Worm (Caenorhabditis elegans) whole organism, L4 larva: ENCODE measurements around the gene srx-112.

Source experiments
- F10B5.3 ChIP-seq: sonication (generic microtip); optimal IDR thresholded peaks from 2 replicates; lab custom pipeline; 2016; ENCODE audit warnings: mild to moderate bottlenecking, missing genetic modification characterization, missing compliant biosample characterization
- F26F4.8 ChIP-seq: fragments of 200-800 bp; sonication (Bioruptor generic); conservative IDR thresholded peaks from 2 replicates; pipeline ENCODE4 v1.3.6; 2022; ENCODE audit warnings: missing genetic modification characterization, missing compliant biosample characterization
- F49E8.2 ChIP-seq: sonication (generic microtip); optimal IDR thresholded peaks from 2 replicates; lab custom pipeline; 2016; ENCODE audit warnings: missing compliant biosample characterization, mild to moderate bottlenecking, missing genetic modification characterization, borderline replicate concordance
- T20F7.1 ChIP-seq: fragments of 200-800 bp; sonication (Bioruptor generic); optimal IDR thresholded peaks from 2 replicates; lab custom pipeline; 2018; ENCODE audit warnings: mild to moderate bottlenecking, missing genetic modification characterization, missing compliant biosample characterization
- ZK337.2 ChIP-seq: fragments of 200-800 bp; sonication (Bioruptor generic); IDR thresholded peaks from 2 replicates; pipeline ENCODE4 v1.3.6; 2022; ENCODE audit warnings: missing genetic modification reagents, missing genetic modification characterization, missing compliant biosample characterization
- aly-2 ChIP-seq: sonication (generic microtip); optimal IDR thresholded peaks from 2 replicates; lab custom pipeline; 2018; ENCODE audit warnings: missing biosample characterization, missing genetic modification characterization
- attf-4 ChIP-seq: sonication (generic microtip); optimal IDR thresholded peaks from 3 replicates; lab custom pipeline; 2017; ENCODE audit warnings: missing biosample characterization, missing genetic modification characterization
- ceh-20 ChIP-seq: fragments of 200-800 bp; sonication (Bioruptor generic); IDR thresholded peaks from 2 replicates; pipeline ENCODE4 v1.3.6; 2022; ENCODE audit warnings: missing genetic modification reagents, missing genetic modification characterization, missing compliant biosample characterization
- ceh-62 ChIP-seq: sonication (generic microtip); optimal IDR thresholded peaks from 2 replicates; lab custom pipeline; 2017; ENCODE audit warnings: missing biosample characterization, missing genetic modification characterization
- ceh-82 ChIP-seq: sonication (generic microtip); optimal IDR thresholded peaks from 2 replicates; lab custom pipeline; 2017; ENCODE audit warnings: missing biosample characterization, missing genetic modification characterization
- daf-19 ChIP-seq: fragments of 200-800 bp; sonication (Bioruptor generic); conservative IDR thresholded peaks from 2 replicates; pipeline ENCODE4 v1.3.6; 2022; ENCODE audit warnings: missing genetic modification characterization, missing compliant biosample characterization
- daf-8 ChIP-seq: fragments of 200-800 bp; sonication (Bioruptor generic); IDR thresholded peaks from 2 replicates; pipeline ENCODE4 v1.3.6; 2022; ENCODE audit warnings: missing genetic modification characterization, missing compliant biosample characterization
- dmd-6 ChIP-seq: fragments of 200-800 bp; sonication (Bioruptor generic); IDR thresholded peaks from 2 replicates; pipeline ENCODE4 v1.3.6; 2022; ENCODE audit warnings: missing genetic modification reagents, missing genetic modification characterization, missing compliant biosample characterization
- dmd-9 ChIP-seq: fragments of 200-800 bp; sonication (Bioruptor generic); IDR thresholded peaks from 2 replicates; pipeline ENCODE4 v1.3.6; 2022; ENCODE audit warnings: missing genetic modification reagents, missing genetic modification characterization, missing compliant biosample characterization
- dpl-1 ChIP-seq: fragments of 150-350 bp; optimal IDR thresholded peaks from 2 replicates; lab custom pipeline; 2014; ENCODE audit warnings: missing biosample characterization, missing genetic modification reagents, missing genetic modification characterization
- dve-1 ChIP-seq: sonication (generic microtip); optimal IDR thresholded peaks from 2 replicates; lab custom pipeline; 2017; ENCODE audit warnings: antibody characterized with exemption, mild to moderate bottlenecking, missing genetic modification characterization, missing compliant biosample characterization; ENCODE audit not compliant: insufficient read depth
- fkh-10 ChIP-seq: fragments of 150-350 bp; optimal IDR thresholded peaks from 2 replicates; lab custom pipeline; 2014; ENCODE audit warnings: missing biosample characterization, missing genetic modification reagents, missing genetic modification characterization
- hlh-11 ChIP-seq: fragments of 200-800 bp; sonication (Bioruptor generic); optimal IDR thresholded peaks from 2 replicates; lab custom pipeline; 2018; ENCODE audit warnings: mild to moderate bottlenecking, missing genetic modification characterization, missing compliant biosample characterization
- hmg-1.1 ChIP-seq: fragments of 200-800 bp; sonication (Bioruptor generic); IDR thresholded peaks from 2 replicates; pipeline ENCODE4 v1.3.6; 2022; ENCODE audit warnings: missing genetic modification reagents, missing genetic modification characterization, missing compliant biosample characterization
- lin-39 ChIP-seq: fragments of 150-350 bp; optimal IDR thresholded peaks from 2 replicates; lab custom pipeline; 2014; ENCODE audit warnings: missing biosample characterization, missing genetic modification reagents, missing genetic modification characterization
- lsy-2 ChIP-seq, 2 experiments: fragments of 150-350 bp in 1 of 2; sonication (generic microtip) in 1 of 2; optimal IDR thresholded peaks; 2 replicates each; lab custom pipeline; 2014 to 2017; ENCODE audit warnings: missing biosample characterization in 2 of 2, missing genetic modification characterization in 2 of 2
- madf-5 ChIP-seq, 2 experiments: fragments of 200-800 bp; sonication (Bioruptor generic); IDR thresholded peaks; 2 replicates each; pipeline ENCODE4 v1.3.6; 2022; ENCODE audit warnings: missing compliant biosample characterization in 2 of 2, missing genetic modification characterization in 2 of 2
- madf-9 ChIP-seq: fragments of 200-800 bp; sonication (Bioruptor generic); conservative IDR thresholded peaks from 2 replicates; pipeline ENCODE4 v1.3.6; 2022; ENCODE audit warnings: missing genetic modification reagents, missing genetic modification characterization, missing compliant biosample characterization
- mes-2 ChIP-seq: sonication (generic microtip); optimal IDR thresholded peaks from 2 replicates; lab custom pipeline; 2016; ENCODE audit warnings: missing genotype, mild to moderate bottlenecking, missing genetic modification characterization, missing compliant biosample characterization; ENCODE audit not compliant: poor library complexity, severe bottlenecking
- nhr-111 ChIP-seq: fragments of 200-800 bp; sonication (Bioruptor generic); optimal IDR thresholded peaks from 2 replicates; lab custom pipeline; 2018; ENCODE audit warnings: mild to moderate bottlenecking, missing genetic modification characterization, missing compliant biosample characterization
- nhr-77 ChIP-seq: fragments of 150-350 bp; optimal IDR thresholded peaks from 2 replicates; lab custom pipeline; 2014; ENCODE audit warnings: missing biosample characterization, missing genetic modification characterization
- set-16 ChIP-seq: fragments of 200-800 bp; sonication (Bioruptor generic); IDR thresholded peaks from 2 replicates; pipeline ENCODE4 v1.3.6; 2022; ENCODE audit warnings: missing genetic modification reagents, missing genetic modification characterization, missing compliant biosample characterization
- skn-1 ChIP-seq: fragments of 150-350 bp; optimal IDR thresholded peaks from 2 replicates; lab custom pipeline; 2014; ENCODE audit warnings: missing biosample characterization, missing genetic modification characterization
- snpc-4 ChIP-seq: fragments of 150-350 bp; optimal IDR thresholded peaks from 2 replicates; lab custom pipeline; 2014; ENCODE audit warnings: missing biosample characterization, missing genetic modification characterization
- spr-1 ChIP-seq: sonication (generic microtip); optimal IDR thresholded peaks from 2 replicates; lab custom pipeline; 2016; ENCODE audit warnings: mild to moderate bottlenecking, missing genetic modification characterization, missing compliant biosample characterization
- spr-3 ChIP-seq: fragments of 200-800 bp; sonication (Bioruptor generic); optimal IDR thresholded peaks from 2 replicates; lab custom pipeline; 2018; ENCODE audit warnings: mild to moderate bottlenecking, missing genetic modification characterization, missing compliant biosample characterization
- tra-1 ChIP-seq: fragments of 200-800 bp; sonication (Bioruptor generic); IDR thresholded peaks from 2 replicates; pipeline ENCODE4 v1.3.6; 2022; ENCODE audit warnings: missing genetic modification reagents, missing genetic modification characterization, missing compliant biosample characterization
- unc-39 ChIP-seq: sonication (generic microtip); optimal IDR thresholded peaks from 2 replicates; lab custom pipeline; 2017; ENCODE audit warnings: missing biosample characterization, missing genetic modification characterization
- unc-62 ChIP-seq, 3 experiments: fragments of 150-350 bp in 1 of 3; sonication (generic microtip); optimal IDR thresholded peaks in 2 of 3; peaks in 1 of 3; 1 replicate in 1 of 3; 2 replicates in 2 of 3; lab custom pipeline; 2014 to 2017; ENCODE audit warnings: missing biosample characterization in 3 of 3, missing genetic modification characterization in 3 of 3, missing genetic modification reagents in 3 of 3, missing genotype in 1 of 3
- zag-1 ChIP-seq: fragments of 150-350 bp; optimal IDR thresholded peaks from 2 replicates; lab custom pipeline; 2014; ENCODE audit warnings: missing biosample characterization, missing genetic modification characterization
- zip-2 ChIP-seq: fragments of 150-350 bp; optimal IDR thresholded peaks from 2 replicates; lab custom pipeline; 2014; ENCODE audit warnings: missing biosample characterization, missing genetic modification characterization
- ztf-11 ChIP-seq: fragments of 150-350 bp; optimal IDR thresholded peaks from 2 replicates; lab custom pipeline; 2014; ENCODE audit warnings: missing biosample characterization, missing genetic modification characterization

srx-112 gene

DNA sequence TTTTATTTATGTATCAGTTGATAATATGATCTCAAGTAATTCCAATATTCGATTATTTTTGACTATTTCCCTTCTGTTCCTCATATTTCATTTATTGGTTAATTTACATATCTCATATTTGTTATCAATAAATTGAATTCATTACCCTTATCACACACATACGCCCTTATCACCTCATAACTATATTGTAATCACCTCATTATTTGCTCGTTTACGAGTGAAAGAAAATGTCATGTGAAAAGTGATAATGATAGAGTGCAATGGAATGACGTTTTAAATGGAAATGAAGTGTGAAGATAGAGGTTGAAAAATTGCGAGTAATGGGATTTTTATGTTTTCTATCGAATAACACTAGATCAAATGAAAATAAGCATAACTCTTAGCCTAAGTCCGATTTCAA lies 22.2 kb upstream of the srx-112 start (continued):
- TF ChIP-seq mes-2 (tag; lab: Kevin White, UChicago), result no peak
- no peak for TF ChIP-seq dpl-1
- no peak for TF ChIP-seq ceh-62
- peak; percentile 80 for TF ChIP-seq ceh-20
- no peak for TF ChIP-seq lsy-2 (tag; optimal IDR thresholded peaks at IDR 0.05; lab: Kevin White, UChicago)
- peak; percentile 96 for TF ChIP-seq tra-1 (GFP tag; lab: Robert Waterston, UW)
- TF ChIP-seq F10B5.3 (tag; lab: Kevin White, UChicago), result no peak
- TF ChIP-seq fkh-10 (GFP tag; lab: Kevin White, UChicago), result no peak
- TF ChIP-seq ZK337.2 (GFP tag; lab: Robert Waterston, UW), result no peak
- no peak for TF ChIP-seq daf-8 (GFP tag; lab: Robert Waterston, UW)
- TF ChIP-seq unc-39 (tag; lab: Kevin White, UChicago), result no peak

DNA sequence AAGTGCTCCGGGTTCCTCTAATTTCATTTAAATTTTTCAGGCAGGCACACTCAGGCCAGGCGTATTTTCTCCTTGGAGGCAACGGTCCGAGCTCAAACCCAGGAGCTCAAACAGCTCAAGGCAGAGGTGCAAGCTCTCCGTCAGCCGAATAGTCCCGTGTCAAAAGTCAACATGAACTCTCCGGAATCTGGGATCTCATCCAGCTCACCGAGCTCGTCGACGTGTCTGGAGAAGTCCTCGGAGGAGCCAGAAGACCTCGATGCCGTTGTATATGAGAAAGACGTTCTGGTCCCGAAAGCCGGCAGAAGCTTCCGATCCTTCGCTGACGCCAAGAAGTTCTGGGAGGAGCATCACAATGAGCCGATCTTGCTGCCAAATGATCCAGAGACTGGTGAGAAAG lies 21.4 kb upstream of the srx-112 start:
- TF ChIP-seq nhr-111 (GFP tag; lab: Kevin White, UChicago), result no peak
- TF ChIP-seq set-16, result peak; percentile 78

DNA sequence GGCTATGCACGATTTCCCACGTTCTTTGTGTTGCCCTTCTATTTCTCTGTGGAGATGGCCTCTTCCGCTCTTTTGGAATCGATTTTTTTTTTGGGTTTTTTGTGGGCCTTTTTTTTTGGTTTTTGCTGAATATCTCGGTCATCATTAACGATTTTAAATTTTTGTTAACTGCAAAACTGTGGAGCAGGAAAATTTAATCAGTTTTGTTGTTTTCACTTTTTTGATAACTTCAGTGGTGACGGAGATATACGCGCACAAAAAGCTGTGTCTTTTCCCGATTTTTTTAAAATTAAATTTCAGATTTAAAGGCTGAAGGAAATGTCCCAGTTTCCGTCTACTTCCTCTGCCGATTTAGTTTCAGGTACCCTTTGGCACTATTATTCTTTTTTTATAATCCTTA lies 20.9 kb upstream of the srx-112 start, which contains the start of gene T24E12.1:
Gene T24E12.1 (plus strand): TSS at position 301 of the 400 bp plus-strand sequence.
- TF ChIP-seq F49E8.2 (no peak), lin-39 (tag; lab: Kevin White, UChicago) (no peak), unc-62 (GFP tag; optimal IDR thresholded peaks at IDR 0.05 in 1 of 2; lab: Kevin White, UChicago) (no peak), unc-62 (tag; optimal IDR thresholded peaks at IDR 0.05; lab: Kevin White, UChicago) (no peak), hlh-11 (tag; lab: Kevin White, UChicago) (no peak), snpc-4 (tag; lab: Kevin White, UChicago) (no peak), madf-5 (GFP tag; IDR thresholded peaks at IDR 0.05; lab: Robert Waterston, UW) (no peak), madf-9 (no peak), attf-4 (tag; lab: Kevin White, UChicago) (no peak), spr-3 (GFP tag; lab: Kevin White, UChicago) (no peak), zag-1 (tag; lab: Kevin White, UChicago) (no peak), set-16 (no peak), spr-1 (tag; lab: Kevin White, UChicago) (no peak), ceh-82 (tag; lab: Kevin White, UChicago) (no peak), hmg-1.1 (no peak), daf-19 (GFP tag; lab: Robert Waterston, UW) (no peak), dmd-9 (GFP tag; lab: Robert Waterston, UW) (no peak), nhr-77 (tag; lab: Kevin White, UChicago) (no peak), skn-1 (no peak)

- no peak for TF ChIP-seq T20F7.1
- TF ChIP-seq dve-1 (tag; lab: Kevin White, UChicago), result no peak
- no peak for TF ChIP-seq F26F4.8
- no peak for TF ChIP-seq aly-2 (tag; lab: Kevin White, UChicago)
- no peak for TF ChIP-seq dmd-6
- TF ChIP-seq ztf-11 (tag; lab: Kevin White, UChicago), result no peak
- no peak for TF ChIP-seq zip-2 (tag; lab: Kevin White, UChicago)
These were observed 18.1 kb upstream of the srx-112 start, which contains the start of gene T24E12.2 for ce11 chrII:3782309-3783000. Gene T24E12.2, plus strand, starts transcription at chrII:3782950.
